Worm (Caenorhabditis elegans): Measurements from ENCODE around the gene F20D12.12.

DNA sequence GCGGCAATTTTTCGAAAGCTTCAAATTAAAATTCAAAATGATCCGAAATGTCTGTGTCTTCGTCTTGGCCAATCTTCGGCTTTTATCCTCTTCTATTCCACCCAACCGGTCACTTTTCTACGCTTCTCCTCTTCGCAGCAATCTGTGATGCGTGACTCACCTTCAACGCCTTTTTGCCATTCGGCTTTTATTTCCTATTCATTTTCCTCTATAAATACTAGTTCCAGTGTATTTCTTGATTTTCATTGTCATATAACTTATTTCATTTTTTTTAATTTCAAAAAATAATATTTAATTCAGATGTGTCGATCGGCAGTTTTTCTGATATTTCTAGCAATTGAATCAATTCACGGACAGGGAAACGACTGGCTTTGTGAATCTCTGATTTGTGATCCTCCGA, 27.1 kb upstream of the F20D12.12 start, which contains the start of gene C49H3.16:
- TF ChIP-seq aly-2 (tag; optimal IDR thresholded peaks at IDR 0.05) (no peak), ztf-11 (tag; optimal IDR thresholded peaks at IDR 0.05) (no peak), mdl-1 (tag; optimal IDR thresholded peaks at IDR 0.05) (no peak), ceh-28 (tag; optimal IDR thresholded peaks at IDR 0.05) (no peak), sea-2 (GFP tag; optimal IDR thresholded peaks at IDR 0.05) (no peak), ceh-82 (tag; optimal IDR thresholded peaks at IDR 0.05) (no peak), pha-4 (tag; optimal IDR thresholded peaks at IDR 0.05) (no peak), nhr-23 (tag; optimal IDR thresholded peaks at IDR 0.05) (no peak), tbx-2 (tag; optimal IDR thresholded peaks at IDR 0.05) (no peak), ZK546.5 (tag; optimal IDR thresholded peaks at IDR 0.05) (no peak)
